Fruit fly (Drosophila melanogaster): ENCODE measurements around the gene CG31415.

Gene CG31415

DNA sequence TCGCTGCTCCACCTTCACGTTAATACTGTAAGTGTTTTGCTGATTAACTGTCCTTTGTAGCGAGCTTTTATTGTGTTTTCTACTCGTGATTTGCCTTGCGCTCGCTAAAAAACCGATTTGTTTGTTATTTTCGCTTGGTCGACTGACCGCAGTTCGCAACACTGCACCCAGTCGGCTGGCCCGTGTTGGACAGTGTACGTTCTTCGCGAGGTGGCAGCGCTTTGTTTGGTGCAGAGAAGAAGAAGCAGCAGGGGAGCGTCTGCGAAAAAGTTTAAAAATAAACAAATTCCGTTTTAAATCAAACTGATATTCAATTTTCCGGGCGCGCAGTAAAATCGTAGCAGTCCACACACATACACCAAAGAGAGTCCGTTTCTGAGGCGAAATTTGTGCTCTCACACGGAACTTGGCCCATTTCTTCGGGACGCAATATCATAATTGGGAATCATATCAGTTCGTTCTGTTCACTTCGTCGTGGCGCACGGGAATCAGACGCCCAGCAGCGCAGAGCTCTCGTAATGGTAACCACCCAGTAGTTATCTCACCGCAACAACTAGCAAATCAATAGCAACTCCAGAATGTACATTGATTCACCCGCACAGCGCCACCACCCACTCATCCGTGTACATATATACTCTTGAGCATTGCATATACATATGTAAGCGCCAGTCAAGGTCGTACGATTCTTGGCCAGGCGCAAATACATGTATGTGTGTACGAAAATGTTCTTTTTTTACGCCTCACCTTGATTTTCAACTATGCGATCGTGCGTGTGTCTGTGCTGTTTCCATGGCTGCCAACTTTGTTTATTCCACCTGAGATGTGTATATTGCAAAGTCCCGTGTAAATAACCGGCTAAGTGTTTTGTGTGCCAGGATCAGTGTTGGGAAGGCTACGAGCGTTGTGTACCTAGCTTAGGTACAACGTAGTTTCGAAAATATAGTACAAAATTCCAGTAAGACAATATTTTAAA is 24.6 kb downstream of the CG31415 start, which contains the start of gene Naa80 (continued):
- no peak for TF ChIP-seq z (GFP tag; IDR thresholded peaks at IDR 0.05)
- peak; percentile 21 for TF ChIP-seq CG1602 (GFP tag; optimal IDR thresholded peaks at IDR 0.05)
- TF ChIP-seq Trl (optimal IDR thresholded peaks at IDR 0.05): no peak
- peak; percentile 83 for TF ChIP-seq Trl (GFP tag; optimal IDR thresholded peaks at IDR 0.05)
- TF ChIP-seq MBD-R2 (GFP tag; IDR thresholded peaks at IDR 0.05): peak; percentile 96
- no peak for TF ChIP-seq CG1529 (GFP tag; optimal IDR thresholded peaks at IDR 0.05)
- TF ChIP-seq Taf1 (GFP tag; IDR thresholded peaks at IDR 0.05): no peak
- no peak for TF ChIP-seq Nf-YB (GFP tag; optimal IDR thresholded peaks at IDR 0.05)
- TF ChIP-seq CG1832 (GFP tag; optimal IDR thresholded peaks at IDR 0.05): no peak
- no peak for TF ChIP-seq psq (GFP tag; optimal IDR thresholded peaks at IDR 0.05)
- TF ChIP-seq unc-4 (GFP tag; IDR thresholded peaks at IDR 0.05; ENCODE audit: partially characterized antibody): no peak; the same call in 1 of the 2 replicates
- no peak for TF ChIP-seq Optix (GFP tag; IDR thresholded peaks at IDR 0.05)
- TF ChIP-seq CG14965 (GFP tag; optimal IDR thresholded peaks at IDR 0.05; ENCODE audit: borderline replicate concordance): peak; percentile 13
- no peak for TF ChIP-seq Vsx1 (GFP tag; optimal IDR thresholded peaks at IDR 0.05)
- peak; percentile 82 for TF ChIP-seq ERR (GFP tag; optimal IDR thresholded peaks at IDR 0.05)
- peak; percentile 37 for TF ChIP-seq unpg (GFP tag; optimal IDR thresholded peaks at IDR 0.05)
- peak; percentile 94 for TF ChIP-seq CG3847 (GFP tag; IDR thresholded peaks at IDR 0.05)
- peak; percentile 85 for TF ChIP-seq ci (GFP tag; IDR thresholded peaks at IDR 0.05)
- TF ChIP-seq Hand (GFP tag; optimal IDR thresholded peaks at IDR 0.05): no peak
- no peak for TF ChIP-seq Atf-2 (GFP tag; optimal IDR thresholded peaks at IDR 0.05)
- TF ChIP-seq zfh2 (GFP tag; optimal IDR thresholded peaks at IDR 0.05): peak; percentile 89
- TF ChIP-seq dpn (GFP tag; optimal IDR thresholded peaks at IDR 0.05): peak; percentile 77
- TF ChIP-seq CG42726 (GFP tag; IDR thresholded peaks at IDR 0.05; ENCODE audit: partially characterized antibody): peak; percentile 65
- TF ChIP-seq Rfx (GFP tag; IDR thresholded peaks at IDR 0.05): peak; percentile 88
- 0 out of 3 replicates have a peak, but pooled peaks have one; percentile 23 for TF ChIP-seq HLH4C (GFP tag; IDR thresholded peaks at IDR 0.05; ENCODE audit: partially characterized antibody)
- peak; percentile 21 for TF ChIP-seq nerfin-1 (tag; optimal IDR thresholded peaks at IDR 0.05)
- peak; percentile 16 for TF ChIP-seq CG8089 (GFP tag; optimal IDR thresholded peaks at IDR 0.05)
- no peak for TF ChIP-seq salm (tag; optimal IDR thresholded peaks at IDR 0.05)
- peak; percentile 12 to 72 for TF ChIP-seq chif (GFP tag; optimal IDR thresholded peaks at IDR 0.05)
- peak; percentile 68 for TF ChIP-seq CG3995 (GFP tag; optimal IDR thresholded peaks at IDR 0.05)
- TF ChIP-seq Ada2b (GFP tag; IDR thresholded peaks at IDR 0.05): no peak
- no peak for TF ChIP-seq CG6689 (GFP tag; IDR thresholded peaks at IDR 0.05)
- TF ChIP-seq Sry-δ (GFP tag; optimal IDR thresholded peaks at IDR 0.05): peak; percentile 54
- peak; percentile 51 for TF ChIP-seq cg (GFP tag; optimal IDR thresholded peaks at IDR 0.05)
- TF ChIP-seq Hr51 (GFP tag; optimal IDR thresholded peaks at IDR 0.05): peak in 1 of 2 experiments; percentile 85
- no peak for TF ChIP-seq zf30C (GFP tag; optimal IDR thresholded peaks at IDR 0.05)
- TF ChIP-seq chm (GFP tag; IDR thresholded peaks at IDR 0.05): peak; percentile 32; the same call in 1 of the 2 replicates
- TF ChIP-seq CG34224 (GFP tag; IDR thresholded peaks at IDR 0.05; ENCODE audit: partially characterized antibody): peak; percentile 53; the same call in 2 of the 3 replicates
- TF ChIP-seq scrt (GFP tag; optimal IDR thresholded peaks at IDR 0.05): no peak
- TF ChIP-seq en (GFP tag; optimal IDR thresholded peaks at IDR 0.05): no peak
- no peak for TF ChIP-seq CG43689 (GFP tag; IDR thresholded peaks at IDR 0.05)
- TF ChIP-seq CG11560 (tag; IDR thresholded peaks at IDR 0.05): no peak
- peak; percentile 82 for TF ChIP-seq NfI (GFP tag; optimal IDR thresholded peaks at IDR 0.05)
- peak; percentile 71 for TF ChIP-seq nom (GFP tag; optimal IDR thresholded peaks at IDR 0.05)
- peak; percentile 20 for TF ChIP-seq CG10431 (GFP tag; optimal IDR thresholded peaks at IDR 0.05)
- TF ChIP-seq CG7745 (tag; optimal IDR thresholded peaks at IDR 0.05): no peak
- TF ChIP-seq D (optimal IDR thresholded peaks at IDR 0.05): no peak
- TF ChIP-seq D (GFP tag; optimal IDR thresholded peaks at IDR 0.05): no peak
